Fruit fly (Drosophila melanogaster) whole organism, wandering third instar larva: ENCODE measurements around the gene CG2157.

Source experiments
- Abd-B ChIP-seq: fragments of >200 bp; optimal IDR thresholded peaks from 2 replicates; lab custom pipeline; 2017; ENCODE audit warnings: missing biosample characterization, missing genetic modification characterization
- CG32264 ChIP-seq: fragments of 200-800 bp; sonication (Bioruptor generic); optimal IDR thresholded peaks from 2 replicates; lab custom pipeline; 2016; ENCODE audit warnings: missing biosample characterization, missing genetic modification characterization
- CG9705 ChIP-seq: fragments of 200-800 bp; sonication (Bioruptor generic); optimal IDR thresholded peaks from 2 replicates; lab custom pipeline; 2018; ENCODE audit warnings: missing biosample characterization, mild to moderate bottlenecking, missing genetic modification characterization
- CrebA ChIP-seq: fragments of 200-800 bp; sonication (Bioruptor generic); optimal IDR thresholded peaks from 2 replicates; lab custom pipeline; 2016; ENCODE audit warnings: missing biosample characterization, mild to moderate bottlenecking, missing genetic modification characterization, borderline replicate concordance
- Dfd ChIP-seq: fragments of >200 bp; optimal IDR thresholded peaks from 2 replicates; lab custom pipeline; 2017; ENCODE audit warnings: missing biosample characterization, missing genetic modification characterization
- Dif ChIP-seq: fragments of 200-275, 200-300 bp; sonication (Bioruptor generic); optimal IDR thresholded peaks from 2 replicates; lab custom pipeline; 2018; ENCODE audit warnings: missing biosample characterization, missing genetic modification characterization; ENCODE audit not compliant: partially characterized antibody
- GATAd ChIP-seq: sonication (Bioruptor generic); optimal IDR thresholded peaks from 2 replicates; lab custom pipeline; 2016; ENCODE audit warnings: missing biosample characterization, missing genetic modification characterization
- HLH106 ChIP-seq: fragments of 200-800 bp; optimal IDR thresholded peaks from 3 replicates; lab custom pipeline; 2019; ENCODE audit warnings: missing biosample characterization, mild to moderate bottlenecking, missing genetic modification characterization, moderate library complexity
- Hnf4 ChIP-seq: fragments of 200-800 bp; sonication (Bioruptor generic); optimal IDR thresholded peaks from 2 replicates; lab custom pipeline; 2016; ENCODE audit warnings: missing biosample characterization, mild to moderate bottlenecking, missing genetic modification characterization
- Hr78 ChIP-seq: fragments of >200 bp; optimal IDR thresholded peaks from 2 replicates; lab custom pipeline; 2017; ENCODE audit warnings: missing biosample characterization, missing genetic modification characterization
- Hr83 ChIP-seq: fragments of 200-300 bp; sonication (Bioruptor generic); optimal IDR thresholded peaks from 2 replicates; lab custom pipeline; 2016; ENCODE audit warnings: missing biosample characterization, mild to moderate bottlenecking, missing genetic modification characterization, moderate library complexity; ENCODE audit not compliant: poor library complexity, severe bottlenecking
- Jra ChIP-seq: sonication (Bioruptor generic); optimal IDR thresholded peaks from 2 replicates; lab custom pipeline; 2016; ENCODE audit warnings: missing biosample characterization, missing genetic modification characterization
- Myc ChIP-seq: fragments of >200 bp; optimal IDR thresholded peaks from 2 replicates; lab custom pipeline; 2017
- N ChIP-seq: fragments of >200 bp; optimal IDR thresholded peaks from 2 replicates; lab custom pipeline; 2018; ENCODE audit warnings: missing biosample characterization, missing external identifiers, missing genetic modification characterization
- OdsH ChIP-seq: fragments of 200-800 bp; sonication (Bioruptor generic); optimal IDR thresholded peaks from 2 replicates; lab custom pipeline; 2016; ENCODE audit warnings: missing biosample characterization, mild to moderate bottlenecking, missing genetic modification characterization
- Rel ChIP-seq, 2 experiments: fragments of 200-800 bp; sonication (Bioruptor generic) in 1 of 2; optimal IDR thresholded peaks; 2 replicates in 1 of 2; 3 replicates in 1 of 2; lab custom pipeline; 2016 to 2019; ENCODE audit warnings: mild to moderate bottlenecking in 2 of 2, missing biosample characterization in 2 of 2, missing genetic modification characterization in 2 of 2, moderate library complexity in 1 of 2
- Sp1 ChIP-seq: fragments of 200-800 bp; sonication (Bioruptor generic); optimal IDR thresholded peaks from 3 replicates; lab custom pipeline; 2019; ENCODE audit warnings: missing biosample characterization, mild to moderate bottlenecking, missing genetic modification characterization, moderate library complexity
- Vsx2 ChIP-seq: fragments of 200-300, 225-300 bp; sonication (Bioruptor generic); optimal IDR thresholded peaks from 2 replicates; lab custom pipeline; 2018; ENCODE audit warnings: missing biosample characterization, missing genetic modification characterization; ENCODE audit not compliant: partially characterized antibody
- br ChIP-seq: fragments of 200-800 bp; sonication (Bioruptor generic); optimal IDR thresholded peaks from 2 replicates; lab custom pipeline; 2016; ENCODE audit warnings: missing biosample characterization, missing genetic modification characterization
- brk ChIP-seq: fragments of 200-800 bp; sonication (Bioruptor generic); optimal IDR thresholded peaks from 2 replicates; lab custom pipeline; 2016; ENCODE audit warnings: missing biosample characterization, mild to moderate bottlenecking, missing genetic modification characterization
- dl ChIP-seq, 2 experiments: fragments of 175-275, 200-275 bp in 1 of 2; fragments of 200-275 bp in 1 of 2; sonication (Bioruptor generic); optimal IDR thresholded peaks; lab custom pipeline; 2018; ENCODE audit warnings: mild to moderate bottlenecking in 2 of 2, missing biosample characterization in 2 of 2, missing genetic modification characterization in 2 of 2, moderate library complexity in 2 of 2; ENCODE audit not compliant: partially characterized antibody in 2 of 2, insufficient read depth in 1 of 2
- dmrt93B ChIP-seq: fragments of 200-800 bp; sonication (Bioruptor generic); optimal IDR thresholded peaks from 2 replicates; lab custom pipeline; 2018; ENCODE audit warnings: missing biosample characterization, mild to moderate bottlenecking, missing genetic modification characterization
- dsf ChIP-seq: sonication (Bioruptor generic); optimal IDR thresholded peaks from 2 replicates; lab custom pipeline; 2016; ENCODE audit warnings: missing biosample characterization, missing genetic modification characterization, borderline replicate concordance
- ey ChIP-seq: fragments of 200-800 bp; sonication (Bioruptor generic); optimal IDR thresholded peaks from 2 replicates; lab custom pipeline; 2016; ENCODE audit warnings: missing biosample characterization, missing genetic modification characterization
- foxo ChIP-seq, 2 experiments: fragments of 200-800 bp; sonication (Bioruptor generic); optimal IDR thresholded peaks; 2 replicates in 1 of 2; 3 replicates in 1 of 2; lab custom pipeline; 2016 to 2017; ENCODE audit warnings: missing biosample characterization in 2 of 2, missing genetic modification characterization in 2 of 2
- fru ChIP-seq: fragments of 200-800 bp; sonication (Bioruptor generic); optimal IDR thresholded peaks from 3 replicates; lab custom pipeline; 2016; ENCODE audit warnings: missing biosample characterization, mild to moderate bottlenecking, missing genetic modification characterization
- h ChIP-seq: fragments of 200-800 bp; sonication (Bioruptor generic); optimal IDR thresholded peaks from 3 replicates; lab custom pipeline; 2016; ENCODE audit warnings: missing biosample characterization, mild to moderate bottlenecking, missing genetic modification characterization
- jim ChIP-seq: fragments of 175-275, 200-325 bp; sonication (Bioruptor generic); optimal IDR thresholded peaks from 2 replicates; lab custom pipeline; 2016; ENCODE audit warnings: missing biosample characterization, mild to moderate bottlenecking, missing genetic modification characterization
- lola ChIP-seq: fragments of >200 bp; optimal IDR thresholded peaks from 2 replicates; lab custom pipeline; 2017; ENCODE audit warnings: missing biosample characterization, missing genetic modification characterization
- pan ChIP-seq: fragments of >200 bp; optimal IDR thresholded peaks from 2 replicates; lab custom pipeline; 2017
- psq ChIP-seq: fragments of 200-800 bp; sonication (Bioruptor generic); optimal IDR thresholded peaks from 3 replicates; lab custom pipeline; 2017; ENCODE audit warnings: missing biosample characterization, mild to moderate bottlenecking, missing genetic modification characterization, moderate library complexity
- rgr ChIP-seq: fragments of 200-800 bp; sonication (Bioruptor generic); optimal IDR thresholded peaks from 3 replicates; lab custom pipeline; 2016; ENCODE audit warnings: missing biosample characterization, mild to moderate bottlenecking, missing genetic modification characterization
- sage ChIP-seq: fragments of 200-800 bp; sonication (Bioruptor generic); optimal IDR thresholded peaks from 2 replicates; lab custom pipeline; 2016; ENCODE audit warnings: missing biosample characterization, mild to moderate bottlenecking, missing genetic modification characterization
- sv ChIP-seq: fragments of 200-800 bp; sonication (Bioruptor generic); optimal IDR thresholded peaks from 3 replicates; lab custom pipeline; 2016; ENCODE audit warnings: missing biosample characterization, missing genetic modification characterization
- tai ChIP-seq: sonication (Bioruptor generic); optimal IDR thresholded peaks from 2 replicates; lab custom pipeline; 2016; ENCODE audit warnings: missing biosample characterization, missing genetic modification characterization
- usp ChIP-seq: fragments of >200 bp; optimal IDR thresholded peaks from 2 replicates; lab custom pipeline; 2017; ENCODE audit warnings: missing biosample characterization, missing genetic modification characterization
- woc ChIP-seq: sonication (Bioruptor generic); optimal IDR thresholded peaks from 2 replicates; lab custom pipeline; 2016; ENCODE audit warnings: missing biosample characterization, mild to moderate bottlenecking, missing genetic modification characterization

CG2157 gene

dm6 chrX:10886418-10886817 is 17.3 kb downstream of the CG2157 start:
- TF ChIP-seq ey (GFP tag; lab: Kevin White, UChicago) = peak; percentile 18
- peak; percentile 30 for TF ChIP-seq fru (GFP tag; lab: Kevin White, UChicago)
- TF ChIP-seq CrebA (GFP tag; lab: Kevin White, UChicago) = no peak
- TF ChIP-seq br (GFP tag; lab: Kevin White, UChicago) = peak; percentile 21
- peak; percentile 37 for TF ChIP-seq h
- TF ChIP-seq foxo (GFP tag; optimal IDR thresholded peaks at IDR 0.05; lab: Kevin White, UChicago) = peak in 1 of 2 experiments; percentile 46
- TF ChIP-seq Hr83 = no peak
- peak; percentile 16 for TF ChIP-seq rgr
- TF ChIP-seq, all 38 proteins: peak for 6

dm6 chrX:10887643-10888042 is 18.6 kb downstream of the CG2157 start:
- TF ChIP-seq woc (GFP tag; lab: Kevin White, UChicago) (no peak), psq (GFP tag; lab: Kevin White, UChicago) (no peak), Myc (no peak), brk (no peak), Rel (GFP tag; optimal IDR thresholded peaks at IDR 0.05; lab: Kevin White, UChicago) (no peak), Rel (tag; optimal IDR thresholded peaks at IDR 0.05; lab: Kevin White, UChicago) (peak; percentile 39)

- TF ChIP-seq ey (GFP tag; lab: Kevin White, UChicago) (peak; percentile 35), usp (GFP tag; lab: Kevin White, UChicago) (no peak), woc (GFP tag; lab: Kevin White, UChicago) (no peak), br (GFP tag; lab: Kevin White, UChicago) (no peak), Hnf4 (GFP tag; lab: Kevin White, UChicago) (no peak), Myc (no peak), foxo (GFP tag; optimal IDR thresholded peaks at IDR 0.05; lab: Kevin White, UChicago) (peak in 1 of 2 experiments; percentile 34), Rel (GFP tag; optimal IDR thresholded peaks at IDR 0.05; lab: Kevin White, UChicago) (no peak), Rel (tag; optimal IDR thresholded peaks at IDR 0.05; lab: Kevin White, UChicago) (peak; percentile 96), GATAd (GFP tag; lab: Kevin White, UChicago) (no peak), Vsx2 (GFP tag; lab: Kevin White, UChicago) (no peak), brk (no peak), N (GFP tag; lab: Kevin White, UChicago) (no peak), HLH106 (no peak), CrebA (GFP tag; lab: Kevin White, UChicago) (no peak), pan (lab: Kevin White, UChicago) (no peak), OdsH (GFP tag; lab: Kevin White, UChicago) (peak; percentile 26), jim (GFP tag; lab: Kevin White, UChicago) (no peak), Sp1 (GFP tag; lab: Kevin White, UChicago) (no peak), tai (GFP tag; lab: Kevin White, UChicago) (no peak), rgr (peak; percentile 53), Hr78 (GFP tag; lab: Kevin White, UChicago) (no peak), CG9705 (GFP tag; lab: Kevin White, UChicago) (no peak), Jra (no peak), h (peak; percentile 17), Dfd (GFP tag; lab: Kevin White, UChicago) (no peak), dsf (GFP tag; lab: Kevin White, UChicago) (no peak), sage (GFP tag; lab: Kevin White, UChicago) (no peak), dmrt93B (no peak), CG32264 (no peak), psq (GFP tag; lab: Kevin White, UChicago) (no peak), Hr83 (no peak), lola (GFP tag; lab: Kevin White, UChicago) (no peak), Abd-B (GFP tag; lab: Kevin White, UChicago) (no peak), fru (GFP tag; lab: Kevin White, UChicago) (peak; percentile 34), sv (GFP tag; lab: Kevin White, UChicago) (no peak), dl (GFP tag; optimal IDR thresholded peaks at IDR 0.05; lab: Kevin White, UChicago; ENCODE audit: insufficient read depth in 1 of 2, partially characterized antibody in 2 of 2) (no peak), Dif (GFP tag; lab: Kevin White, UChicago) (no peak)
- TF ChIP-seq, all 38 proteins: peak for 7
Measured at dm6 chrX:10889955-10890617, 21.0 kb downstream of the CG2157 start.
